Worm (Caenorhabditis elegans): ENCODE data around the gene gei-6.
A peak's percentile ranks its signal among the peaks of the same experiment; 100 is the strongest.

The gei-6 gene

DNA sequence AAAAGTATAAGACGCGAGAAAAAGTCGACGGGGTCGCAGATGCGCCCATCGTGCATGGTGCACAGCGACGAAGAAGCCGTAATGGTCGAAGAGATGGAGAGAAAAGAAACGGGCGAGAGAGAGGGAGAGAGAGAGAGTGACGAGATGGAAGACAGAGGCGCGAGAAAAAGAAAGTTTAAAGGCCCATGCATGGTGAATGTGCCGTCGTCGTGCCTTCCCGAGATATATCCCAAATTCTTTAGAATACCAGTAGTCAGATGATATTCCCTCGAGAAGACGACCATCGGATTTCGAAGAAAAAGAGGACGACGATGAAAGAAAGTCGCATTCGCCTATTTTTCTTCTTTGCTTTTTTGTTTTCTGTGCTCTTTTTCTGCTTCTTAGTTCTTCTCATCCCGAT, 14.6 kb downstream of the gei-6 start:
- TF ChIP-seq mep-1 (tag; optimal IDR thresholded peaks at IDR 0.05), result peak; percentile 15
- peak; percentile 59 for TF ChIP-seq hlh-30 (tag; optimal IDR thresholded peaks at IDR 0.05; ENCODE audit: insufficient read depth)
- peak in 1 of 2 experiments; percentile 3 for TF ChIP-seq lsy-2 (tag; optimal IDR thresholded peaks at IDR 0.05)
- no peak for TF ChIP-seq ZK546.5 (tag; optimal IDR thresholded peaks at IDR 0.05)
- peak; percentile 27 for TF ChIP-seq rbr-2 (tag; optimal IDR thresholded peaks at IDR 0.05)
- no peak for TF ChIP-seq hif-1 (tag; optimal IDR thresholded peaks at IDR 0.05)
- no peak for TF ChIP-seq pha-4 (GFP tag; IDR thresholded peaks at IDR 0.05)
- TF ChIP-seq pha-4 (tag; optimal IDR thresholded peaks at IDR 0.05), result no peak
- TF ChIP-seq set-16 (GFP tag; IDR thresholded peaks at IDR 0.05), result peak; percentile 38
- no peak for TF ChIP-seq hmg-1.1 (GFP tag; IDR thresholded peaks at IDR 0.05)
- peak in 1 of 2 experiments; percentile 72 for TF ChIP-seq unc-62 (GFP tag; optimal IDR thresholded peaks at IDR 0.05 in 1 of 2)
- no peak for TF ChIP-seq unc-62 (tag; optimal IDR thresholded peaks at IDR 0.05)
- TF ChIP-seq lin-13 (GFP tag; optimal IDR thresholded peaks at IDR 0.05), result no peak
- no peak for TF ChIP-seq ztf-11 (tag; optimal IDR thresholded peaks at IDR 0.05)
- no peak for TF ChIP-seq zip-2 (tag; optimal IDR thresholded peaks at IDR 0.05)

DNA sequence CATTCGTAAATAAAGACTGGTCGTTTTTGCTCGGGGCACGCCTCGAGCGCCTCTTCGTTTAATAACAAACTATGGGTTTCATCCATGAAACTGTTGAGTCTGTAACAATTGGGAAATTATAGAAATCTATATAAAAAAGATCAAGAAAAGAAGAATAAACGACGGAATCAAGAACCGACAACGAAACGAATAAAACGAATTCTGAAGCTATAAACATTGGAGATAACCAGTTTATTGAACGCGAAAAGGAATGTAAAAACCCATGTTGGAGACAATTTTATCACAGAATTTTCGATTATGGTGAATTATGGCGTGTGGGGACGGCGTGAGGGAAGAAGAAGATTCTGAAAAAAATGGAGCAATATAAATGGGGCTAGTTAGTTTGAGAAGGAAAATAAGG, 15.8 kb downstream of the gei-6 start, which contains the start of gene soap-1:
soap-1 (minus strand) TSS at position 101 of the 400 bp plus-strand sequence.
- TF ChIP-seq dpl-1 (GFP tag; optimal IDR thresholded peaks at IDR 0.05) (no peak), hlh-11 (tag; optimal IDR thresholded peaks at IDR 0.05) (no peak), daf-19 (GFP tag; conservative IDR thresholded peaks at IDR 0.05) (no peak), lsy-2 (tag; optimal IDR thresholded peaks at IDR 0.05) (no peak), hmg-1.1 (GFP tag; IDR thresholded peaks at IDR 0.05) (no peak), D1046.2 (GFP tag; IDR thresholded peaks at IDR 0.05) (no peak), madf-5 (GFP tag; IDR thresholded peaks at IDR 0.05) (no peak), dmd-6 (GFP tag; IDR thresholded peaks at IDR 0.05) (no peak), ZK546.5 (tag; optimal IDR thresholded peaks at IDR 0.05) (no peak), ctbp-1 (GFP tag; IDR thresholded peaks at IDR 0.05) (no peak)

DNA sequence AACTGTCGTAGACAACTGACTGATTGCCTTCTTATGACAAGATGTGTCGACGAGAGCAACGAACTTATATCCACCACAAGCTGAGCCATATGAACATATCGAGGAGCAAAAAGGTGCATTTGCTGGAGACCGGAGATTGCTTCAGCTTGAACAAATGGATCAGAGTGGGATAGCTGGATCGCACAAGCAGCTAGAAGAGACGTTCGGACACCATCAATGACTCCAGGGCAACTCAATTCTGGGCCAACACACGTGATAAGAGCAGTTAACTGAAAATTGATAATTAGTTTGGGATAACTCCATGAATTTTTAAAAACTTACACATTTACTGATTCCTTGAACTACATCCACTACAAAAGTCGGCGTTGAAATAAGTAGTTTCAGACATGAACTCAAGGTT, 21.6 kb downstream of the gei-6 start:
- TF ChIP-seq nhr-28 (tag; optimal IDR thresholded peaks at IDR 0.05) (no peak), unc-62 (GFP tag; optimal IDR thresholded peaks at IDR 0.05 in 1 of 2) (peak in 1 of 2 experiments; percentile 63), unc-62 (tag; optimal IDR thresholded peaks at IDR 0.05) (no peak), T26A8.4 (GFP tag; IDR thresholded peaks at IDR 0.05) (no peak), Y75B8A.6 (GFP tag; IDR thresholded peaks at IDR 0.05) (no peak), egl-43 (GFP tag; IDR thresholded peaks at IDR 0.05) (no peak), F26F4.8 (GFP tag; conservative IDR thresholded peaks at IDR 0.05) (no peak)

ce11 chrV:7201353-7201752, 29.3 kb downstream of the gei-6 start:
- TF ChIP-seq aha-1 (tag) (no peak), unc-62 (GFP tag; optimal IDR thresholded peaks at IDR 0.05 in 1 of 2) (peak in 1 of 2 experiments; percentile 94), unc-62 (tag; optimal IDR thresholded peaks at IDR 0.05) (no peak)

- TF ChIP-seq daf-16 (GFP tag; optimal IDR thresholded peaks at IDR 0.05), result no peak
- TF ChIP-seq daf-16 (tag; optimal IDR thresholded peaks at IDR 0.05), result peak; percentile 9
- no peak for TF ChIP-seq dve-1 (tag; optimal IDR thresholded peaks at IDR 0.05; ENCODE audit: insufficient read depth)
- no peak for TF ChIP-seq nhr-25 (tag; optimal IDR thresholded peaks at IDR 0.05; ENCODE audit: borderline replicate concordance, insufficient read depth)
These were observed 30.7 kb downstream of the gei-6 start, which contains the start of gene F09G2.1 for ce11 chrV:7199932-7200331. Gene F09G2.1, plus strand, starts transcription at chrV:7200232.

- TF ChIP-seq unc-39 (tag; optimal IDR thresholded peaks at IDR 0.05) (no peak), F49E8.2 (tag; optimal IDR thresholded peaks at IDR 0.05; ENCODE audit: borderline replicate concordance) (peak; percentile 36), snpc-1.2 (GFP tag; IDR thresholded peaks at IDR 0.05) (peak; percentile 53; the same call in 1 of the 2 replicates)
These were observed 31.6 kb downstream of the gei-6 start for ce11 chrV:7199077-7199476.

Measured in whole organism, L4 larva.